Worm (Caenorhabditis elegans) whole organism, young adult: ENCODE results near the gene Y34F4.3.

ENCODE experiments used
- B0261.1 ChIP-seq: sonication (generic microtip); optimal IDR thresholded peaks from 2 replicates; lab custom pipeline; 2016; ENCODE audit warnings: mild to moderate bottlenecking, missing genetic modification characterization, moderate library complexity, missing compliant biosample characterization
- C06A6.2 ChIP-seq: fragments of 200-800 bp; sonication (Bioruptor generic); conservative IDR thresholded peaks from 2 replicates; pipeline ENCODE4 v1.3.6; 2022; ENCODE audit warnings: missing genetic modification characterization, missing compliant biosample characterization
- D2030.7 ChIP-seq: fragments of 200-800 bp; sonication (Bioruptor generic); IDR thresholded peaks from 2 replicates; pipeline ENCODE4 v1.3.6; 2022; ENCODE audit warnings: missing genetic modification reagents, missing genetic modification characterization, missing compliant biosample characterization
- F33H1.4 ChIP-seq: fragments of 200-800 bp; sonication (Bioruptor generic); IDR thresholded peaks from 2 replicates; pipeline ENCODE4 v1.3.6; 2022; ENCODE audit warnings: missing genetic modification reagents, missing genetic modification characterization, missing compliant biosample characterization
- F52B5.7 ChIP-seq: sonication (generic microtip); optimal IDR thresholded peaks from 2 replicates; lab custom pipeline; 2016; ENCODE audit warnings: mild to moderate bottlenecking, missing genetic modification characterization, missing compliant biosample characterization
- F57C9.4 ChIP-seq: sonication (generic microtip); optimal IDR thresholded peaks from 2 replicates; lab custom pipeline; 2017; ENCODE audit warnings: mild to moderate bottlenecking, missing genetic modification characterization, missing compliant biosample characterization
- Y56A3A.18 ChIP-seq: fragments of 200-800 bp; sonication (Bioruptor generic); IDR thresholded peaks from 2 replicates; pipeline ENCODE4 v1.3.6; 2022; ENCODE audit warnings: missing genetic modification reagents, missing genetic modification characterization, missing compliant biosample characterization
- ZK185.1 ChIP-seq: sonication (generic microtip); optimal IDR thresholded peaks from 2 replicates; lab custom pipeline; 2016; ENCODE audit warnings: mild to moderate bottlenecking, missing genetic modification characterization, missing compliant biosample characterization; ENCODE audit not compliant: poor library complexity, severe bottlenecking
- ama-1 ChIP-seq, 3 experiments: fragments of 150-350 bp in 1 of 3; sonication (generic microtip) in 2 of 3; optimal IDR thresholded peaks; 2 replicates each; lab custom pipeline; 2014 to 2018; ENCODE audit warnings: missing biosample characterization in 2 of 3, missing genetic modification characterization in 2 of 3, missing genetic modification reagents in 2 of 3
- aptf-3 ChIP-seq: fragments of 200-800 bp; sonication (Bioruptor generic); IDR thresholded peaks from 2 replicates; pipeline ENCODE4 v1.3.6; 2022; ENCODE audit warnings: missing genetic modification characterization, missing compliant biosample characterization
- bed-2 ChIP-seq: fragments of 200-800 bp; sonication (Bioruptor generic); IDR thresholded peaks from 2 replicates; pipeline ENCODE4 v1.3.6; 2022; ENCODE audit warnings: missing genetic modification reagents, missing genetic modification characterization, missing compliant biosample characterization
- ceh-27 ChIP-seq: fragments of 200-800 bp; sonication (Bioruptor generic); optimal IDR thresholded peaks from 2 replicates; lab custom pipeline; 2018; ENCODE audit warnings: mild to moderate bottlenecking, missing genetic modification characterization, moderate library complexity, missing compliant biosample characterization
- ceh-40 ChIP-seq: fragments of 200-800 bp; sonication (Bioruptor generic); IDR thresholded peaks from 2 replicates; pipeline ENCODE4 v1.3.6; 2022; ENCODE audit warnings: missing genetic modification characterization, missing compliant biosample characterization
- dox-1 ChIP-seq: fragments of 200-800 bp; sonication (Bioruptor generic); IDR thresholded peaks from 2 replicates; pipeline ENCODE4 v1.3.6; 2022; ENCODE audit warnings: missing genetic modification reagents, missing genetic modification characterization, missing compliant biosample characterization
- egl-44 ChIP-seq: fragments of 200-800 bp; sonication (Bioruptor generic); IDR thresholded peaks from 2 replicates; pipeline ENCODE4 v1.3.6; 2022; ENCODE audit warnings: missing genetic modification reagents, missing genetic modification characterization, missing compliant biosample characterization
- ekl-4 ChIP-seq: fragments of 200-800 bp; sonication (Bioruptor generic); IDR thresholded peaks from 2 replicates; pipeline ENCODE4 v1.3.6; 2022; ENCODE audit warnings: missing genetic modification reagents, missing genetic modification characterization, missing compliant biosample characterization
- ets-4 ChIP-seq: fragments of 200-800 bp; sonication (Bioruptor generic); optimal IDR thresholded peaks from 2 replicates; lab custom pipeline; 2018; ENCODE audit warnings: mild to moderate bottlenecking, missing genetic modification characterization, missing compliant biosample characterization
- hmg-1.2 ChIP-seq: fragments of 200-800 bp; sonication (Bioruptor generic); IDR thresholded peaks from 2 replicates; pipeline ENCODE4 v1.3.6; 2022; ENCODE audit warnings: missing genetic modification reagents, missing genetic modification characterization, missing compliant biosample characterization
- lin-26 ChIP-seq: fragments of 200-800 bp; sonication (Bioruptor generic); IDR thresholded peaks from 2 replicates; pipeline ENCODE4 v1.3.6; 2022; ENCODE audit warnings: missing genetic modification reagents, missing genetic modification characterization, missing compliant biosample characterization
- lin-54 ChIP-seq: fragments of 200-800 bp; sonication (Bioruptor generic); optimal IDR thresholded peaks from 2 replicates; lab custom pipeline; 2018; ENCODE audit warnings: mild to moderate bottlenecking, missing genetic modification characterization, missing compliant biosample characterization
- lir-1 ChIP-seq: fragments of 200-800 bp; sonication (Bioruptor generic); conservative IDR thresholded peaks from 2 replicates; pipeline ENCODE4 v1.3.6; 2022; ENCODE audit warnings: missing genetic modification reagents, missing genetic modification characterization, missing compliant biosample characterization
- madf-3 ChIP-seq: fragments of 200-800 bp; sonication (Bioruptor generic); IDR thresholded peaks from 2 replicates; pipeline ENCODE4 v1.3.6; 2022; ENCODE audit warnings: missing genetic modification reagents, missing genetic modification characterization, missing compliant biosample characterization
- madf-6 ChIP-seq: fragments of 200-800 bp; sonication (Bioruptor generic); IDR thresholded peaks from 2 replicates; pipeline ENCODE4 v1.3.6; 2022; ENCODE audit warnings: missing genetic modification reagents, missing genetic modification characterization, missing compliant biosample characterization
- nhr-120 ChIP-seq: fragments of 200-800 bp; sonication (Bioruptor generic); IDR thresholded peaks from 2 replicates; pipeline ENCODE4 v1.3.6; 2022; ENCODE audit warnings: missing genetic modification characterization, missing compliant biosample characterization
- pha-4 ChIP-seq: fragments of 150-350 bp; sonication (generic microtip); optimal IDR thresholded peaks from 2 replicates; lab custom pipeline; 2014; ENCODE audit warnings: missing biosample characterization, missing genetic modification reagents, missing genetic modification characterization
- sdz-38 ChIP-seq: sonication (generic microtip); optimal IDR thresholded peaks from 2 replicates; lab custom pipeline; 2016; ENCODE audit warnings: missing genotype, missing genetic modification characterization, missing compliant biosample characterization
- sea-2 ChIP-seq: fragments of 200-800 bp; sonication (Bioruptor generic); IDR thresholded peaks from 2 replicates; pipeline ENCODE4 v1.3.6; 2022; ENCODE audit warnings: missing genetic modification characterization, missing compliant biosample characterization
- snpc-3.4 ChIP-seq: sonication (generic microtip); optimal IDR thresholded peaks from 2 replicates; lab custom pipeline; 2017; ENCODE audit warnings: missing genetic modification characterization, mild to moderate bottlenecking, missing compliant biosample characterization, antibody characterized with exemption, moderate library complexity, missing genotype, missing genetic modification reagents
- snpc-4 ChIP-seq, 5 experiments: fragments of 150-350 bp in 1 of 5; sonication (generic microtip) in 4 of 5; optimal IDR thresholded peaks; 2 replicates each; lab custom pipeline; 2014 to 2018; ENCODE audit warnings: missing genetic modification characterization in 5 of 5, missing biosample characterization in 3 of 5, antibody characterized with exemption in 2 of 5, mild to moderate bottlenecking in 2 of 5, missing compliant biosample characterization in 2 of 5, missing genotype in 2 of 5, moderate library complexity in 2 of 5, missing genetic modification reagents in 1 of 5
- somi-1 ChIP-seq: fragments of 200-800 bp; sonication (Bioruptor generic); optimal IDR thresholded peaks from 2 replicates; lab custom pipeline; 2018; ENCODE audit warnings: mild to moderate bottlenecking, missing genetic modification characterization, missing compliant biosample characterization
- sptf-2 ChIP-seq: fragments of 200-800 bp; sonication (Bioruptor generic); optimal IDR thresholded peaks from 2 replicates; lab custom pipeline; 2018; ENCODE audit warnings: mild to moderate bottlenecking, missing genetic modification characterization, missing compliant biosample characterization
- tbp1 ChIP-seq: fragments of 200-800 bp; sonication (Bioruptor generic); optimal IDR thresholded peaks from 2 replicates; lab custom pipeline; 2018; ENCODE audit warnings: mild to moderate bottlenecking, missing genetic modification characterization, missing compliant biosample characterization
- tbx-9 ChIP-seq: sonication (generic microtip); optimal IDR thresholded peaks from 2 replicates; lab custom pipeline; 2016; ENCODE audit warnings: borderline replicate concordance, missing genetic modification characterization, inconsistent platforms, missing compliant biosample characterization
- tlf-1 ChIP-seq: fragments of 200-800 bp; sonication (Bioruptor generic); optimal IDR thresholded peaks from 2 replicates; lab custom pipeline; 2018; ENCODE audit warnings: mild to moderate bottlenecking, missing genetic modification characterization, missing compliant biosample characterization
- unc-62 ChIP-seq: fragments of 150-350 bp; optimal IDR thresholded peaks from 2 replicates; lab custom pipeline; 2014; ENCODE audit warnings: missing biosample characterization, missing genetic modification reagents, missing genetic modification characterization
- zfh-2 ChIP-seq: fragments of 200-800 bp; sonication (Bioruptor generic); conservative IDR thresholded peaks from 2 replicates; pipeline ENCODE4 v1.3.6; 2022; ENCODE audit warnings: missing genetic modification reagents, missing genetic modification characterization, missing compliant biosample characterization
- zim-3 ChIP-seq: sonication (generic microtip); optimal IDR thresholded peaks from 2 replicates; lab custom pipeline; 2017; ENCODE audit warnings: mild to moderate bottlenecking, missing genetic modification characterization, moderate library complexity, missing compliant biosample characterization
- ztf-3 ChIP-seq: fragments of 200-800 bp; sonication (Bioruptor generic); optimal IDR thresholded peaks from 2 replicates; lab custom pipeline; 2018; ENCODE audit warnings: mild to moderate bottlenecking, missing genetic modification characterization, missing compliant biosample characterization

Gene Y34F4.3

DNA sequence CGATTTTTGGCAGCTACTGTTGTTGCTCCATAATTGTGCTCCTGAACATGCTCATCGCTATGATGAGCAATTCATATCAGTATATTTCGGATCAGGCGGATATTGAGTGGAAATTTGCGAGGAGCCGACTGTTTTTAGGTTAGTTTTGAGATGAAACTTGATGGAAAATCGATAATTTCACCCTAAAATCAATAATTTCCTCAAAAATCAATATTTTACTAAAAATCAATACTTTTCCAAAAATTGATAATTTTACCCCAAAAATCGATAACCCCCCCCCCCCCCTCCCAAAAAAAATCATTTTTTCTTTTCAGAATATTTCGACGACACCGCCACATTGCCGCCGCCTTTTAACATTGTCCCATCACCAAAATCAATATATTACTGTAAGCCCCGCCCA is 17.1 kb downstream of the Y34F4.3 start (continued):
- TF ChIP-seq egl-44 (GFP tag; lab: Robert Waterston, UW), result no peak
- TF ChIP-seq sea-2, result no peak
- TF ChIP-seq B0261.1, result no peak

DNA sequence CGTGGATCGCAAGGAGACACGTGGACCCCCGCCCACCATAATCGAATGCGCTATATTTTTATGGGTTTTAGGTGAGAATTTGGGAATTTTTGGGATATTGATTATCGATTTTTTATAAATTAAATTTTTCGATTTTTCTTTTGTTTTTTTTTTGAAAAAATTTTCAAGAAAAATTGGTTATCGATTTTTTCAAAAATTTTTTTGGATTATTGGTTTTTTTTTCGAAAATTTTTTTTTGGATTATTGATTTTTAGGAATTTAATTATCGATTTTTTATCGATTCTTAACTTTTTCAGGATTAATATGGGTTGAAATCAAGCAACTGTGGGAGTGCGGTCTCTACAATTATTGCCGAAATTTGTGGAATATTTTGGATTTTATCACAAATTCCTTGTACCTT is 19.4 kb downstream of the Y34F4.3 start:
- no peak for TF ChIP-seq dox-1 (GFP tag; lab: Robert Waterston, UW)
- no peak for TF ChIP-seq F33H1.4 (GFP tag; lab: Robert Waterston, UW)
- TF ChIP-seq aptf-3 (GFP tag; lab: Robert Waterston, UW), result no peak
- TF ChIP-seq egl-44 (GFP tag; lab: Robert Waterston, UW), result no peak
- TF ChIP-seq tbp1 (GFP tag; lab: Kevin White, UChicago), result no peak
- no peak for TF ChIP-seq ztf-3
- no peak for TF ChIP-seq C06A6.2
- no peak for TF ChIP-seq madf-3 (GFP tag; lab: Robert Waterston, UW)

DNA sequence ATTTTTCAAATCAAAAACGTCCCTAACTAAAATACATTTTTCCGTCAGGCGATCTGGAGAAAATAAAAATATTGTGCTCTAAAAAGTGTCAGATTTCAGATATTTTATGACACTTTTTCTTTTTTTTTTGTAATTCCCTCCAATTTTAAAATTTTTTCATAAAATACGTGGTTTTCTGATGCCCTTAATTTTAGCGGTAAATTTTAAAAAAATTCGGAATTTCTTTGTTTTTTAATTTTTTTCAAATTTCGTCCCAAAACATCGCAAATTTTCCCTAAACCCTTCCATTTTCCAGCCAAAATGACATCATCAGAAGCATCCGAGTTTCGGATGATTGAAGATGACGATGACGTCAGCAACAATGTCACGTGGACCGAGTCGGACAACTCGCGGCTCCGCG is 24.4 kb downstream of the Y34F4.3 start, which contains the start of gene trp-2:
Gene trp-2 (plus strand): TSS at position 301 of the 400 bp plus-strand sequence.
- TF ChIP-seq ekl-4 (GFP tag; lab: Robert Waterston, UW) (no peak), nhr-120 (GFP tag; lab: Robert Waterston, UW) (no peak), ceh-27 (GFP tag; lab: Kevin White, UChicago) (no peak), tlf-1 (GFP tag; lab: Kevin White, UChicago) (no peak), pha-4 (tag; lab: Kevin White, UChicago) (no peak), ama-1 (optimal IDR thresholded peaks at IDR 0.05; lab: Kevin White, UChicago) (no peak), ama-1 (GFP tag; optimal IDR thresholded peaks at IDR 0.05; lab: Kevin White, UChicago) (no peak), madf-6 (GFP tag; lab: Robert Waterston, UW) (no peak), C06A6.2 (no peak), F52B5.7 (no peak), hmg-1.2 (GFP tag; lab: Robert Waterston, UW) (no peak), unc-62 (GFP tag; lab: Kevin White, UChicago) (no peak), snpc-3.4 (no peak), tbp1 (GFP tag; lab: Kevin White, UChicago) (no peak)

DNA sequence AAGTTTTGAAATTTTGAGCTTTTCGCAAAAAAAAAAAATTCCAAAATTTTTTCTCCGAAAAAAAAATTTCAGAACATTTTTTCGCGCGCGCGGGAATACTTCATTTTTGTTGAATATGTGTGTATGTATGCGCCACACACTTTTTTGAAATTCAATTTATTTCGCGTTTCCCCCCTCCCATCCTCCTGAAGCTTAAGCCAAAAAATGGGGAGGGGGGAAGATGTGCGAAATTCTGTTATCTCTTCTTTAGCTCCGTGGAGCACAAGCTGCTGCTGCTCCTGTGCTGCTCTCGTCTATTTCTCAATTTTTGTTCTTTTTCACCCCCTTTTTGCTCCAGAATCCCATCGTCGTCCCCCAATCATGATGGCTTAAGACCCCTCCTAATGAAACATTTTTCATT is 26.4 kb downstream of the Y34F4.3 start:
- TF ChIP-seq madf-3 (GFP tag; lab: Robert Waterston, UW), result 0 out of 2 replicates have a peak, but pooled peaks have one; percentile 28
- 0 out of 2 replicates have a peak, but pooled peaks have one; percentile 30 for TF ChIP-seq zfh-2 (GFP tag; lab: Robert Waterston, UW)
- no peak for TF ChIP-seq ceh-40 (GFP tag; lab: Robert Waterston, UW)

ce11 chrIII:982961-983360 is 33.0 kb downstream of the Y34F4.3 start, which contains the start of gene tbc-10:
TSS of gene tbc-10 (plus strand) at chrIII:983261.
- TF ChIP-seq ZK185.1 (tag; lab: Kevin White, UChicago), result no peak
- TF ChIP-seq lin-54, result no peak
- TF ChIP-seq Y56A3A.18 (GFP tag; lab: Robert Waterston, UW), result no peak
- no peak for TF ChIP-seq somi-1 (GFP tag; lab: Kevin White, UChicago)
- TF ChIP-seq tbx-9 (tag; lab: Kevin White, UChicago), result no peak
- TF ChIP-seq bed-2 (GFP tag; lab: Robert Waterston, UW), result no peak
- TF ChIP-seq snpc-4 (GFP tag; optimal IDR thresholded peaks at IDR 0.05; lab: Kevin White, UChicago), result no peak
- TF ChIP-seq snpc-4 (tag; optimal IDR thresholded peaks at IDR 0.05; lab: Kevin White, UChicago), result no peak
- no peak for TF ChIP-seq sdz-38 (tag; lab: Kevin White, UChicago)
- no peak for TF ChIP-seq zim-3 (tag; lab: Kevin White, UChicago)
- no peak for TF ChIP-seq D2030.7
- TF ChIP-seq ets-4, result no peak
- no peak for TF ChIP-seq lir-1 (GFP tag; lab: Robert Waterston, UW)
- no peak for TF ChIP-seq lin-26 (GFP tag; lab: Robert Waterston, UW)
- TF ChIP-seq sptf-2 (GFP tag; lab: Kevin White, UChicago), result no peak
- TF ChIP-seq C06A6.2, result no peak
- no peak for TF ChIP-seq F57C9.4
